Fruit fly (Drosophila melanogaster) whole organism, adult: ENCODE results near the gene CG15012.

Source experiments
- CG11617 ChIP-seq: fragments of 200-800 bp; sonication (Bioruptor generic); optimal IDR thresholded peaks from 2 replicates; lab custom pipeline; 2017; ENCODE audit warnings: mild to moderate bottlenecking, missing biosample characterization, missing genetic modification reagents, missing genetic modification characterization
- CG12768 ChIP-seq: fragments of 200-800 bp; sonication (Bioruptor generic); optimal IDR thresholded peaks from 2 replicates; lab custom pipeline; 2017; ENCODE audit warnings: missing biosample characterization, missing genetic modification characterization, mild to moderate bottlenecking, moderate library complexity, missing genetic modification reagents
- CG14711 ChIP-seq: fragments of 200-800 bp; sonication (Bioruptor generic); optimal IDR thresholded peaks from 2 replicates; lab custom pipeline; 2018; ENCODE audit warnings: missing biosample characterization, mild to moderate bottlenecking, missing genetic modification characterization, moderate library complexity
- CG1620 ChIP-seq: fragments of 200-800 bp; sonication (Bioruptor generic); optimal IDR thresholded peaks from 2 replicates; lab custom pipeline; 2016; ENCODE audit warnings: missing biosample characterization, missing genetic modification characterization
- CG33017 ChIP-seq: fragments of 200-800 bp; sonication (Bioruptor generic); optimal IDR thresholded peaks from 2 replicates; lab custom pipeline; 2018; ENCODE audit warnings: missing biosample characterization, mild to moderate bottlenecking, missing genetic modification characterization, moderate library complexity
- CG5204 ChIP-seq: fragments of 200-800 bp; sonication (Bioruptor generic); optimal IDR thresholded peaks from 2 replicates; lab custom pipeline; 2016; ENCODE audit warnings: missing biosample characterization, missing genetic modification characterization
- CG7045 ChIP-seq: fragments of 200-800 bp; sonication (Bioruptor generic); optimal IDR thresholded peaks from 2 replicates; lab custom pipeline; 2017; ENCODE audit warnings: missing biosample characterization, mild to moderate bottlenecking, missing genetic modification characterization
- CG7101 ChIP-seq: fragments of 200-800 bp; sonication (Bioruptor generic); optimal IDR thresholded peaks from 2 replicates; lab custom pipeline; 2018; ENCODE audit warnings: missing biosample characterization, mild to moderate bottlenecking, missing genetic modification characterization, moderate library complexity
- Clk ChIP-seq: fragments of 200-800 bp; sonication (Bioruptor generic); optimal IDR thresholded peaks from 2 replicates; lab custom pipeline; 2017; ENCODE audit warnings: missing biosample characterization, missing genetic modification characterization
- Crg-1 ChIP-seq: fragments of 200-800 bp; sonication (Bioruptor generic); optimal IDR thresholded peaks from 2 replicates; lab custom pipeline; 2016; ENCODE audit warnings: missing biosample characterization, missing genetic modification characterization
- Hr96 ChIP-seq: fragments of 200-800 bp; sonication (Bioruptor generic); optimal IDR thresholded peaks from 2 replicates; lab custom pipeline; 2016; ENCODE audit warnings: missing biosample characterization, missing genetic modification characterization
- Mnt ChIP-seq: fragments of 200-800 bp; sonication (Bioruptor generic); optimal IDR thresholded peaks from 2 replicates; lab custom pipeline; 2016; ENCODE audit warnings: missing biosample characterization, mild to moderate bottlenecking, missing genetic modification characterization
- bab1 ChIP-seq: fragments of 200-800 bp; sonication (Bioruptor generic); optimal IDR thresholded peaks from 3 replicates; lab custom pipeline; 2019; ENCODE audit warnings: missing biosample characterization, mild to moderate bottlenecking, missing genetic modification characterization, moderate library complexity
- cic ChIP-seq: fragments of 200-800 bp; sonication (Bioruptor generic); optimal IDR thresholded peaks from 2 replicates; lab custom pipeline; 2017; ENCODE audit warnings: missing biosample characterization, mild to moderate bottlenecking, missing genetic modification characterization, moderate library complexity
- cnc ChIP-seq, 2 experiments: fragments of >200 bp; optimal IDR thresholded peaks; 2 replicates each; lab custom pipeline; 2017
- kay ChIP-seq: fragments of 200-800 bp; sonication (Bioruptor generic); peaks from one replicate; lab custom pipeline; 2016; ENCODE audit warnings: missing biosample characterization, missing genetic modification characterization, borderline replicate concordance
- ovo ChIP-seq: fragments of 200-800 bp; sonication (Bioruptor generic); optimal IDR thresholded peaks from 2 replicates; lab custom pipeline; 2016; ENCODE audit warnings: missing biosample characterization, missing genetic modification characterization
- pad ChIP-seq: fragments of 200-800 bp; sonication (Bioruptor generic); optimal IDR thresholded peaks from 3 replicates; lab custom pipeline; 2017; ENCODE audit warnings: missing biosample characterization, missing genetic modification characterization, mild to moderate bottlenecking, moderate library complexity, missing genetic modification reagents
- tj ChIP-seq: fragments of 200-800 bp; sonication (Bioruptor generic); optimal IDR thresholded peaks from 3 replicates; lab custom pipeline; 2017; ENCODE audit warnings: missing biosample characterization, mild to moderate bottlenecking, missing genetic modification characterization, moderate library complexity
- toe ChIP-seq: fragments of 200-800 bp; sonication (Bioruptor generic); optimal IDR thresholded peaks from 2 replicates; lab custom pipeline; 2016; ENCODE audit warnings: missing biosample characterization, missing genetic modification characterization

Gene CG15012

dm6 chr3L:4307691-4308383 lies 15.8 kb upstream of the CG15012 start, which contains the start of gene dyl:
Gene dyl (minus strand): TSS chr3L:4307718.
- no peak for TF ChIP-seq CG14711 (tag; lab: Kevin White, UChicago)
- TF ChIP-seq toe = no peak
- TF ChIP-seq Hr96 (GFP tag; lab: Kevin White, UChicago) = no peak
- no peak for TF ChIP-seq ovo (GFP tag; lab: Kevin White, UChicago)
- TF ChIP-seq pad = no peak
- TF ChIP-seq cic (GFP tag; lab: Kevin White, UChicago) = no peak
- no peak for TF ChIP-seq CG33017 (tag; lab: Kevin White, UChicago)
- TF ChIP-seq CG11617 (GFP tag; lab: Kevin White, UChicago) = no peak
- TF ChIP-seq Mnt (GFP tag; lab: Kevin White, UChicago) = no peak
- no peak for TF ChIP-seq CG1620

- no peak for TF ChIP-seq CG5204 (GFP tag; lab: Kevin White, UChicago)
- TF ChIP-seq Crg-1 (GFP tag; lab: Kevin White, UChicago) = no peak
- TF ChIP-seq tj = no peak
- no peak for TF ChIP-seq CG7101 (tag; lab: Kevin White, UChicago)
- no peak for TF ChIP-seq Hr96 (GFP tag; lab: Kevin White, UChicago)
- TF ChIP-seq cnc (optimal IDR thresholded peaks at IDR 0.05; lab: Kevin White, UChicago) = no peak
- no peak for TF ChIP-seq kay (GFP tag; lab: Kevin White, UChicago)
- no peak for TF ChIP-seq CG7045
- no peak for TF ChIP-seq pad
Observed at dm6 chr3L:4304244-4304959, 12.4 kb upstream of the CG15012 start.

dm6 chr3L:4302088-4302487 lies 10.0 kb upstream of the CG15012 start:
- TF ChIP-seq tj = no peak

dm6 chr3L:4296760-4297159 lies 4.7 kb upstream of the CG15012 start:
- no peak for TF ChIP-seq CG1620

dm6 chr3L:4293711-4294110 lies 1.7 kb upstream of the CG15012 start:
- TF ChIP-seq CG33017 (tag; lab: Kevin White, UChicago) = peak; percentile 54
- TF ChIP-seq toe = no peak
- TF ChIP-seq tj = no peak
- no peak for TF ChIP-seq ovo (GFP tag; lab: Kevin White, UChicago)
- TF ChIP-seq CG11617 (GFP tag; lab: Kevin White, UChicago) = peak; percentile 10
- TF ChIP-seq CG7101 (tag; lab: Kevin White, UChicago) = peak; percentile 26
- TF ChIP-seq cic (GFP tag; lab: Kevin White, UChicago) = peak; percentile 39

dm6 chr3L:4293304-4293703 lies 1.3 kb upstream of the CG15012 start:
- TF ChIP-seq Clk = no peak
- TF ChIP-seq kay (GFP tag; lab: Kevin White, UChicago) = no peak
- no peak for TF ChIP-seq Mnt (GFP tag; lab: Kevin White, UChicago)
- TF ChIP-seq CG14711 (tag; lab: Kevin White, UChicago) = no peak
- TF ChIP-seq cnc (optimal IDR thresholded peaks at IDR 0.05; lab: Kevin White, UChicago) = no peak
- no peak for TF ChIP-seq tj
- no peak for TF ChIP-seq pad
- no peak for TF ChIP-seq cic (GFP tag; lab: Kevin White, UChicago)

DNA sequence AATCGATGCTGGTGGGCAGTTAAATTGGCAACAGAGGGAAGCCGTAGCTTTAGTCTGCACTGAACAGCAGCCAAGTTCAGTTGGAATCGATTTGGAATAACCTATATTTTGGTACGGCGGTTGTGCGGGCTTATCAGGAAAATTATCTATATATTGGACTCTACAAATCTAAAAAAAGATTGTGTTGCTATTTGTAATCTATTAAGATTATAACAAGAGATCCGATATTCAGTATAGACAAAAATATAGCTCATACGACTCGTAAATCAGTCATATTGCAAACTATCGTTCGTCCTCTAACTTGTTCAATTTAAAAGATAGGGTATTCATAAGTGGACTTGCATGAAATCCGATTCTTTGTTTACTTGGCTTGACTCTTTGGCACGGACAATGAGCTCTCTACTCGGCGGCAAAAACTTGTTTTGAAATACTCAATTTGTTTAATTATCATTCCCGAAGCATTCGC lies 3.4 kb downstream of the CG15012 start, which contains the start of gene Hexo1:
Hexo1 (plus strand) TSS at position 51 of the 466 bp plus-strand sequence.
- TF ChIP-seq CG1620 (no peak), Crg-1 (GFP tag; lab: Kevin White, UChicago) (no peak), kay (GFP tag; lab: Kevin White, UChicago) (no peak), toe (no peak), CG11617 (GFP tag; lab: Kevin White, UChicago) (peak; percentile 55), cnc (optimal IDR thresholded peaks at IDR 0.05; lab: Kevin White, UChicago) (no peak), CG7045 (no peak), CG33017 (tag; lab: Kevin White, UChicago) (peak; percentile 73), cic (GFP tag; lab: Kevin White, UChicago) (peak; percentile 76), Mnt (GFP tag; lab: Kevin White, UChicago) (peak; percentile 6), ovo (GFP tag; lab: Kevin White, UChicago) (no peak), tj (no peak), pad (no peak), CG5204 (GFP tag; lab: Kevin White, UChicago) (no peak), Clk (no peak), CG14711 (tag; lab: Kevin White, UChicago) (peak; percentile 54), CG12768 (peak; percentile 68), bab1 (GFP tag; lab: Kevin White, UChicago) (no peak), CG7101 (tag; lab: Kevin White, UChicago) (peak; percentile 41), Hr96 (GFP tag; lab: Kevin White, UChicago) (no peak)
